Fruit fly (Drosophila melanogaster) whole organism, embryonic: ENCODE data around the gene CoRest.

Experiments used
- Adf1 ChIP-seq: fragments of 200-800 bp; sonication (Bioruptor generic); IDR thresholded peaks from 2 replicates; pipeline ENCODE4 v1.3.6; 2022; ENCODE audit warnings: missing biosample characterization, missing genetic modification characterization
- Asciz ChIP-seq: fragments of 200-800 bp; sonication (Bioruptor generic); optimal IDR thresholded peaks from 2 replicates; lab custom pipeline; 2017; ENCODE audit warnings: missing biosample characterization, mild to moderate bottlenecking, missing genetic modification characterization, missing genetic modification reagents
- CG11696 ChIP-seq: fragments of 200-800 bp; sonication (Bioruptor generic); IDR thresholded peaks from 2 replicates; pipeline ENCODE4 v1.3.6; 2022; ENCODE audit warnings: missing biosample characterization, missing genetic modification characterization
- CG13287 ChIP-seq: fragments of 200-800 bp; sonication (Bioruptor generic); IDR thresholded peaks from 2 replicates; pipeline ENCODE4 v1.3.6; 2022; ENCODE audit warnings: missing biosample characterization, missing genetic modification characterization; ENCODE audit not compliant: partially characterized antibody
- CG14014 ChIP-seq: fragments of 200-800 bp; sonication (Bioruptor generic); IDR thresholded peaks from 2 replicates; pipeline ENCODE4 v1.3.6; 2022; ENCODE audit warnings: missing biosample characterization, missing genetic modification characterization
- CG14710 ChIP-seq: fragments of 200-800 bp; sonication (Bioruptor generic); optimal IDR thresholded peaks from 3 replicates; lab custom pipeline; 2019; ENCODE audit warnings: missing biosample characterization, mild to moderate bottlenecking, missing genetic modification characterization, moderate library complexity
- CG1603 ChIP-seq: fragments of 200-800 bp; sonication (Bioruptor generic); optimal IDR thresholded peaks from 2 replicates; lab custom pipeline; 2019; ENCODE audit warnings: missing biosample characterization, mild to moderate bottlenecking, missing genetic modification characterization, moderate library complexity
- CG1647 ChIP-seq: fragments of 200-800 bp; sonication (Bioruptor generic); optimal IDR thresholded peaks from 3 replicates; lab custom pipeline; 2016; ENCODE audit warnings: missing biosample characterization, missing genetic modification characterization
- CG17802 ChIP-seq: fragments of 200-800 bp; sonication (Bioruptor generic); optimal IDR thresholded peaks from 2 replicates; lab custom pipeline; 2018; ENCODE audit warnings: missing biosample characterization, mild to moderate bottlenecking, missing genetic modification characterization, moderate library complexity
- CG18599 ChIP-seq: fragments of 200-800 bp; sonication (Bioruptor generic); optimal IDR thresholded peaks from 3 replicates; lab custom pipeline; 2017; ENCODE audit warnings: missing biosample characterization, missing genetic modification characterization, mild to moderate bottlenecking, moderate library complexity, missing genetic modification reagents
- CG18619 ChIP-seq: fragments of 200-800 bp; sonication (Bioruptor generic); optimal IDR thresholded peaks from 3 replicates; lab custom pipeline; 2017; ENCODE audit warnings: missing biosample characterization, mild to moderate bottlenecking, missing genetic modification characterization
- CG33213 ChIP-seq: fragments of 200-800 bp; sonication (Bioruptor generic); optimal IDR thresholded peaks from 3 replicates; lab custom pipeline; 2016; ENCODE audit warnings: missing biosample characterization, missing genetic modification characterization
- CG3838 ChIP-seq: fragments of 200-800 bp; sonication (Bioruptor generic); optimal IDR thresholded peaks from 3 replicates; lab custom pipeline; 2016; ENCODE audit warnings: missing biosample characterization, missing genetic modification characterization
- CG4282 ChIP-seq: fragments of 200-800 bp; sonication (Bioruptor generic); optimal IDR thresholded peaks from 2 replicates; lab custom pipeline; 2016; ENCODE audit warnings: missing biosample characterization, missing genetic modification characterization
- CG4424 ChIP-seq: fragments of 200-800 bp; sonication (Bioruptor generic); optimal IDR thresholded peaks from 3 replicates; lab custom pipeline; 2016; ENCODE audit warnings: missing biosample characterization, missing genetic modification characterization
- CG4617 ChIP-seq: fragments of 200-800 bp; sonication (Bioruptor generic); optimal IDR thresholded peaks from 3 replicates; lab custom pipeline; 2016; ENCODE audit warnings: missing biosample characterization, missing genetic modification characterization, borderline replicate concordance
- CG4820 ChIP-seq: fragments of 200-800 bp; sonication (Bioruptor generic); optimal IDR thresholded peaks from 3 replicates; lab custom pipeline; 2016; ENCODE audit warnings: missing biosample characterization, missing genetic modification characterization
- CG6765 ChIP-seq: fragments of 200-800 bp; sonication (Bioruptor generic); optimal IDR thresholded peaks from 3 replicates; lab custom pipeline; 2017; ENCODE audit warnings: missing biosample characterization, mild to moderate bottlenecking, missing genetic modification characterization
- CG7372 ChIP-seq: fragments of 200-800 bp; sonication (Bioruptor generic); IDR thresholded peaks from 2 replicates; pipeline ENCODE4 v1.3.6; 2022; ENCODE audit warnings: missing biosample characterization, missing genetic modification characterization
- CG7928 ChIP-seq: fragments of 200-800 bp; sonication (Bioruptor generic); optimal IDR thresholded peaks from 2 replicates; lab custom pipeline; 2017; ENCODE audit warnings: missing biosample characterization, mild to moderate bottlenecking, missing genetic modification characterization
- CG8359 ChIP-seq: fragments of 200-800 bp; sonication (Bioruptor generic); optimal IDR thresholded peaks from 2 replicates; lab custom pipeline; 2017; ENCODE audit warnings: missing biosample characterization, mild to moderate bottlenecking, missing genetic modification characterization, borderline replicate concordance
- CkIIα-i1 ChIP-seq: fragments of 200-800 bp; sonication (Bioruptor generic); IDR thresholded peaks from 2 replicates; pipeline ENCODE4 v1.3.6; 2022; ENCODE audit warnings: missing biosample characterization, missing genetic modification characterization
- Elba2 ChIP-seq: fragments of 200-800 bp; sonication (Bioruptor generic); optimal IDR thresholded peaks from 3 replicates; lab custom pipeline; 2016; ENCODE audit warnings: missing biosample characterization, missing genetic modification characterization
- Fer1 ChIP-seq: fragments of 200-800 bp; sonication (Bioruptor generic); optimal IDR thresholded peaks from 2 replicates; lab custom pipeline; 2017; ENCODE audit warnings: missing biosample characterization, mild to moderate bottlenecking, missing genetic modification characterization
- H15 ChIP-seq: fragments of 200-800 bp; sonication (Bioruptor generic); IDR thresholded peaks from 3 replicates; pipeline ENCODE4 v1.3.6; 2022; ENCODE audit warnings: missing biosample characterization, missing genetic modification characterization
- Hr51 ChIP-seq, 2 experiments: fragments of 200-800 bp; sonication (Bioruptor generic); optimal IDR thresholded peaks; 2 replicates in 1 of 2; 3 replicates in 1 of 2; lab custom pipeline; 2016 to 2018; ENCODE audit warnings: missing biosample characterization in 2 of 2, missing genetic modification characterization in 2 of 2, mild to moderate bottlenecking in 1 of 2, moderate library complexity in 1 of 2
- Lhr ChIP-seq: fragments of 200-800 bp; sonication (Bioruptor generic); optimal IDR thresholded peaks from 3 replicates; lab custom pipeline; 2017; ENCODE audit warnings: mild to moderate bottlenecking, missing biosample characterization, missing genetic modification reagents, missing genetic modification characterization
- MBD-R2 ChIP-seq: fragments of 200-800 bp; sonication (Bioruptor generic); IDR thresholded peaks from 2 replicates; pipeline ENCODE4 v1.3.6; 2022; ENCODE audit warnings: missing biosample characterization, missing genetic modification characterization
- Max ChIP-seq: fragments of 200-800 bp; sonication (Bioruptor generic); optimal IDR thresholded peaks from 2 replicates; lab custom pipeline; 2016; ENCODE audit warnings: missing biosample characterization, mild to moderate bottlenecking, missing genetic modification characterization
- NK7.1 ChIP-seq: fragments of 200-800 bp; sonication (Bioruptor generic); optimal IDR thresholded peaks from 3 replicates; lab custom pipeline; 2016; ENCODE audit warnings: missing biosample characterization, missing genetic modification characterization
- Oli ChIP-seq: fragments of 200-800 bp; sonication (Bioruptor generic); optimal IDR thresholded peaks from 2 replicates; lab custom pipeline; 2018; ENCODE audit warnings: missing biosample characterization, mild to moderate bottlenecking, missing genetic modification characterization, moderate library complexity
- Optix ChIP-seq: fragments of 200-800 bp; sonication (Bioruptor generic); IDR thresholded peaks from 3 replicates; pipeline ENCODE4 v1.3.6; 2022; ENCODE audit warnings: missing biosample characterization, missing genetic modification characterization
- Ravus ChIP-seq: fragments of 200-800 bp; sonication (Bioruptor generic); IDR thresholded peaks from 2 replicates; pipeline ENCODE4 v1.3.6; 2022; ENCODE audit warnings: missing biosample characterization, missing genetic modification characterization
- Scr ChIP-seq: fragments of 200-800 bp; sonication (Bioruptor generic); IDR thresholded peaks from 2 replicates; pipeline ENCODE4 v1.3.6; 2022; ENCODE audit warnings: missing biosample characterization, missing genetic modification characterization; ENCODE audit not compliant: partially characterized antibody
- bigmax ChIP-seq: fragments of 200-800 bp; sonication (Bioruptor generic); optimal IDR thresholded peaks from 2 replicates; lab custom pipeline; 2018; ENCODE audit warnings: missing biosample characterization, mild to moderate bottlenecking, missing genetic modification characterization
- ems ChIP-seq: fragments of 200-800 bp; sonication (Bioruptor generic); optimal IDR thresholded peaks from 3 replicates; lab custom pipeline; 2016; ENCODE audit warnings: missing biosample characterization, missing genetic modification characterization
- fd3F ChIP-seq: fragments of 200-800 bp; sonication (Bioruptor generic); optimal IDR thresholded peaks from 2 replicates; lab custom pipeline; 2018; ENCODE audit warnings: missing biosample characterization, mild to moderate bottlenecking, missing genetic modification characterization, moderate library complexity
- gfzf ChIP-seq: fragments of 200-800 bp; sonication (Bioruptor generic); optimal IDR thresholded peaks from 2 replicates; lab custom pipeline; 2016; ENCODE audit warnings: missing biosample characterization, mild to moderate bottlenecking, missing genetic modification characterization, moderate library complexity
- gsb ChIP-seq: fragments of 200-800 bp; sonication (Bioruptor generic); IDR thresholded peaks from 2 replicates; pipeline ENCODE4 v1.3.6; 2022; ENCODE audit warnings: missing biosample characterization, missing genetic modification characterization
- gsb-n ChIP-seq: fragments of 200-800 bp; sonication (Bioruptor generic); optimal IDR thresholded peaks from 3 replicates; lab custom pipeline; 2018; ENCODE audit warnings: missing biosample characterization, mild to moderate bottlenecking, missing genetic modification characterization
- mld ChIP-seq: fragments of 200-800 bp; sonication (Bioruptor generic); IDR thresholded peaks from 3 replicates; pipeline ENCODE4 v1.3.6; 2022; ENCODE audit warnings: missing biosample characterization, missing genetic modification characterization; ENCODE audit not compliant: partially characterized antibody
- oc ChIP-seq: fragments of 200-800 bp; sonication (Bioruptor generic); optimal IDR thresholded peaks from 2 replicates; lab custom pipeline; 2018; ENCODE audit warnings: missing biosample characterization, mild to moderate bottlenecking, missing genetic modification characterization, moderate library complexity
- peb ChIP-seq: fragments of 200-800 bp; sonication (Bioruptor generic); IDR thresholded peaks from 2 replicates; pipeline ENCODE4 v1.3.6; 2022; ENCODE audit warnings: missing biosample characterization, missing genetic modification characterization
- pnt ChIP-seq: fragments of 200-800 bp; sonication (Bioruptor generic); optimal IDR thresholded peaks from 3 replicates; lab custom pipeline; 2016; ENCODE audit warnings: missing biosample characterization, missing genetic modification characterization
- pros ChIP-seq: fragments of 200-800 bp; sonication (Bioruptor generic); optimal IDR thresholded peaks from 3 replicates; lab custom pipeline; 2019; ENCODE audit warnings: missing biosample characterization, mild to moderate bottlenecking, missing genetic modification characterization, moderate library complexity
- run ChIP-seq: fragments of 200-800 bp; sonication (Bioruptor generic); optimal IDR thresholded peaks from 3 replicates; lab custom pipeline; 2018; ENCODE audit warnings: missing biosample characterization, mild to moderate bottlenecking, missing genetic modification characterization
- slbo ChIP-seq: fragments of 200-800 bp; sonication (Bioruptor generic); IDR thresholded peaks from 2 replicates; pipeline ENCODE4 v1.3.6; 2022; ENCODE audit warnings: missing biosample characterization, missing genetic modification characterization
- so ChIP-seq: fragments of 200-800 bp; sonication (Bioruptor generic); IDR thresholded peaks from 3 replicates; pipeline ENCODE4 v1.3.6; 2022; ENCODE audit warnings: missing biosample characterization, missing genetic modification characterization
- tna ChIP-seq: fragments of 200-800 bp; sonication (Bioruptor generic); IDR thresholded peaks from 2 replicates; pipeline ENCODE4 v1.3.6; 2022; ENCODE audit warnings: missing biosample characterization, missing genetic modification characterization; ENCODE audit not compliant: partially characterized antibody
- zf30C ChIP-seq: fragments of 200-800 bp; sonication (Bioruptor generic); optimal IDR thresholded peaks from 3 replicates; lab custom pipeline; 2018; ENCODE audit warnings: missing biosample characterization, mild to moderate bottlenecking, missing genetic modification characterization

Gene CoRest

DNA sequence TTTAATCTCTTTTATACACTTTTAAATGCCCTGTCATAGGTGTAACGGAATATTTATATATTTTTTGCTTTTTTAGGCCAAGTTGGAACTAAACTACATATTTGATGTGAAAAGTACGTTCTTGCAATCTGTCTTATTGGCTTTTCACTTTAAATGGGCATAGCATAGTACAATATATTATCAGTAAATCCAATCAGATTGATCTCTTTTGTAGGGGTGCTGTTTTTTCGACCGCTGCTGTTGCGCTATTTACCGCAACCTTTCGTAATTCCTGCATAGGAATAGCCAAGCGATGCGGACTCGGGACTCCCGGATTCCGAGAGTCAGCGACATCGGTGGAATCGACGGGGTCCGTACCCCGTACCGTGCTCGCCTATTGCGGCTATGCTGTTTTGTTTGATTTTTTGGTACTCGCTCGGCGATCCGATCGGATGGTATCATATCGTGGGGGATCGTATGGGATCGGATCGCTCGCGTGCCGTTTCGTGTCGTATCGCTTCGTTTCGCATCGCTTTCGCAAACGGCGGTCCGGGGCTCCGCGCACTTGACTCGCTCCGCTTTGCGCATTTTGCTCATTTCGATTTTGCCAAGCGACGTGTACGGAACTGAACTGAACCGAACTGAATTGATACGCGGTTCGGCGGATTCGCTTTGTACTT is 23.8 kb upstream of the CoRest start (continued):
- no peak for TF ChIP-seq gfzf
- TF ChIP-seq pros (GFP tag; lab: Kevin White, UChicago), result no peak
- peak; percentile 36 for TF ChIP-seq Elba2 (GFP tag; lab: Kevin White, UChicago)
- no peak for TF ChIP-seq CG1647 (GFP tag; lab: Kevin White, UChicago)
- TF ChIP-seq H15, result no peak
- TF ChIP-seq CG17802 (tag; lab: Kevin White, UChicago), result no peak
- TF ChIP-seq gsb, result no peak
- TF ChIP-seq CG11696 (GFP tag; lab: Robert Waterston, UW), result peak; percentile 57; the same call in 1 of the 2 replicates
- no peak for TF ChIP-seq CG1603 (tag; lab: Kevin White, UChicago)
- TF ChIP-seq CG13287 (GFP tag; lab: Robert Waterston, UW), result peak; percentile 42
- TF ChIP-seq Lhr, result no peak
- TF ChIP-seq run (tag; lab: Kevin White, UChicago), result no peak
- no peak for TF ChIP-seq mld
- no peak for TF ChIP-seq pnt (GFP tag; lab: Kevin White, UChicago)
- TF ChIP-seq bigmax (GFP tag; lab: Kevin White, UChicago), result no peak
- TF ChIP-seq gsb-n, result no peak
- TF ChIP-seq ems, result no peak
- peak; percentile 47 for TF ChIP-seq CG18599 (GFP tag; lab: Kevin White, UChicago)
- no peak for TF ChIP-seq oc (tag; lab: Kevin White, UChicago)
- no peak for TF ChIP-seq CG7372
- no peak for TF ChIP-seq Scr (GFP tag; lab: Robert Waterston, UW)
- peak; percentile 16 for TF ChIP-seq CG6765 (GFP tag; lab: Kevin White, UChicago)
- no peak for TF ChIP-seq zf30C
- TF ChIP-seq CG3838 (GFP tag; lab: Kevin White, UChicago), result no peak
- no peak for TF ChIP-seq Hr51 (GFP tag; optimal IDR thresholded peaks at IDR 0.05; lab: Kevin White, UChicago)
- no peak for TF ChIP-seq Asciz
- peak; percentile 60 for TF ChIP-seq slbo
- no peak for TF ChIP-seq CG4424 (GFP tag; lab: Kevin White, UChicago)
- TF ChIP-seq CG14014 (GFP tag; lab: Robert Waterston, UW), result peak; percentile 36; the same call in 1 of the 2 replicates
- no peak for TF ChIP-seq Max (GFP tag; lab: Kevin White, UChicago)
- no peak for TF ChIP-seq tna (GFP tag; lab: Robert Waterston, UW)
- TF ChIP-seq CG7928 (GFP tag; lab: Kevin White, UChicago), result no peak
- TF ChIP-seq CG4617, result no peak
- no peak for TF ChIP-seq CG8359
- TF ChIP-seq Oli, result no peak
- TF ChIP-seq CG18619 (GFP tag; lab: Kevin White, UChicago), result no peak
- TF ChIP-seq CG14710 (tag; lab: Kevin White, UChicago), result no peak
- peak; percentile 59; the same call in 1 of the 2 replicates for TF ChIP-seq Adf1
- TF ChIP-seq CG4282 (GFP tag; lab: Kevin White, UChicago), result no peak
- no peak for TF ChIP-seq fd3F (GFP tag; lab: Kevin White, UChicago)
- no peak for TF ChIP-seq CG4820
- TF ChIP-seq Fer1, result peak; percentile 39
- TF ChIP-seq Optix (GFP tag; lab: Robert Waterston, UW), result no peak
- no peak for TF ChIP-seq NK7.1
- TF ChIP-seq CG33213 (GFP tag; lab: Kevin White, UChicago), result no peak
- peak; percentile 80; the same call in 2 of the 3 replicates for TF ChIP-seq so (GFP tag; lab: Robert Waterston, UW)
- no peak for TF ChIP-seq CkIIα-i1
- TF ChIP-seq peb (GFP tag; lab: Robert Waterston, UW), result no peak
- no peak for TF ChIP-seq MBD-R2 (GFP tag; lab: Robert Waterston, UW)
- TF ChIP-seq Ravus (GFP tag; lab: Robert Waterston, UW), result no peak
